Worm (Caenorhabditis elegans) whole organism, mixed stage, embryonic: ENCODE results near the gene ndx-2.

Experiments
- M03D4.4 ChIP-seq: sonication (generic microtip); optimal IDR thresholded peaks from 2 replicates; lab custom pipeline; 2017; ENCODE audit warnings: mild to moderate bottlenecking, missing genetic modification characterization, missing compliant biosample characterization
- bed-3 ChIP-seq: fragments of 200-800 bp; sonication (Bioruptor generic); optimal IDR thresholded peaks from 3 replicates; lab custom pipeline; 2018; ENCODE audit warnings: mild to moderate bottlenecking, missing genetic modification characterization, moderate library complexity, missing compliant biosample characterization
- blmp-1 ChIP-seq: fragments of 150-350 bp; optimal IDR thresholded peaks from 2 replicates; lab custom pipeline; 2014; ENCODE audit warnings: missing biosample characterization, missing genetic modification characterization
- ceh-43 ChIP-seq: fragments of 200-800 bp; sonication (Bioruptor generic); optimal IDR thresholded peaks from 2 replicates; lab custom pipeline; 2018; ENCODE audit warnings: mild to moderate bottlenecking, missing genetic modification characterization, moderate library complexity, missing compliant biosample characterization
- ceh-83 ChIP-seq: fragments of 200-800 bp; sonication (Bioruptor generic); optimal IDR thresholded peaks from 2 replicates; lab custom pipeline; 2018; ENCODE audit warnings: mild to moderate bottlenecking, missing genetic modification characterization, missing compliant biosample characterization
- ces-1 ChIP-seq: fragments of 150-350 bp; optimal IDR thresholded peaks from 2 replicates; lab custom pipeline; 2014; ENCODE audit warnings: missing biosample characterization, missing genetic modification reagents, missing genetic modification characterization
- cnd-1 ChIP-seq: fragments of 200-800 bp; sonication (Bioruptor generic); optimal IDR thresholded peaks from 2 replicates; lab custom pipeline; 2018; ENCODE audit warnings: mild to moderate bottlenecking, missing genetic modification characterization, missing compliant biosample characterization
- drap-1 ChIP-seq: fragments of 200-800 bp; sonication (Bioruptor generic); optimal IDR thresholded peaks from 3 replicates; lab custom pipeline; 2018; ENCODE audit warnings: mild to moderate bottlenecking, missing genetic modification characterization, missing compliant biosample characterization
- elt-3 ChIP-seq: fragments of 150-350 bp; optimal IDR thresholded peaks from 2 replicates; lab custom pipeline; 2014; ENCODE audit warnings: missing biosample characterization, missing genetic modification characterization
- flh-1 ChIP-seq: fragments of 200-800 bp; sonication (Bioruptor generic); optimal IDR thresholded peaks from 2 replicates; lab custom pipeline; 2018; ENCODE audit warnings: mild to moderate bottlenecking, missing genetic modification characterization, moderate library complexity, missing compliant biosample characterization
- ham-2 ChIP-seq: fragments of 200-800 bp; sonication (Bioruptor generic); optimal IDR thresholded peaks from 2 replicates; lab custom pipeline; 2018; ENCODE audit warnings: mild to moderate bottlenecking, missing genetic modification characterization, missing compliant biosample characterization
- hlh-1 ChIP-seq: fragments of 150-350 bp; optimal IDR thresholded peaks from 2 replicates; lab custom pipeline; 2014; ENCODE audit warnings: missing biosample characterization, missing genetic modification reagents, missing genetic modification characterization
- lin-13 ChIP-seq: fragments of 150-350 bp; optimal IDR thresholded peaks from 2 replicates; lab custom pipeline; 2014; ENCODE audit warnings: missing biosample characterization, missing genetic modification characterization
- lin-32 ChIP-seq: fragments of 200-800 bp; sonication (Bioruptor generic); optimal IDR thresholded peaks from 2 replicates; lab custom pipeline; 2018; ENCODE audit warnings: mild to moderate bottlenecking, missing genetic modification characterization, missing compliant biosample characterization
- lsy-2 ChIP-seq: fragments of 150-350 bp; optimal IDR thresholded peaks from 2 replicates; lab custom pipeline; 2014; ENCODE audit warnings: missing biosample characterization, missing genetic modification characterization
- mab-5 ChIP-seq: fragments of 150-350 bp; optimal IDR thresholded peaks from 2 replicates; lab custom pipeline; 2014; ENCODE audit warnings: missing biosample characterization, missing genetic modification characterization
- mep-1 ChIP-seq: fragments of 150-350 bp; optimal IDR thresholded peaks from 2 replicates; lab custom pipeline; 2017; ENCODE audit warnings: missing biosample characterization, missing genetic modification reagents, missing genetic modification characterization, inconsistent platforms
- mls-2 ChIP-seq: sonication (generic microtip); optimal IDR thresholded peaks from 2 replicates; lab custom pipeline; 2016; ENCODE audit warnings: mild to moderate bottlenecking, missing genetic modification characterization, moderate library complexity, missing compliant biosample characterization
- nhr-12 ChIP-seq: fragments of 150-350 bp; optimal IDR thresholded peaks from 2 replicates; lab custom pipeline; 2014; ENCODE audit warnings: missing biosample characterization, missing genetic modification characterization
- nhr-2 ChIP-seq: fragments of 150-350 bp; optimal IDR thresholded peaks from 2 replicates; lab custom pipeline; 2014; ENCODE audit warnings: missing biosample characterization, missing genetic modification characterization
- nhr-237 ChIP-seq: fragments of 150-350 bp; optimal IDR thresholded peaks from 2 replicates; lab custom pipeline; 2014; ENCODE audit warnings: missing biosample characterization, missing genetic modification characterization
- nhr-28 ChIP-seq: fragments of 150-350 bp; optimal IDR thresholded peaks from 2 replicates; lab custom pipeline; 2014; ENCODE audit warnings: missing biosample characterization, missing genetic modification characterization
- nhr-76 ChIP-seq: sonication (generic microtip); optimal IDR thresholded peaks from 2 replicates; lab custom pipeline; 2017; ENCODE audit warnings: missing biosample characterization, missing genetic modification characterization
- pha-4 ChIP-seq: fragments of 150-350 bp; optimal IDR thresholded peaks from 2 replicates; lab custom pipeline; 2018; ENCODE audit warnings: missing biosample characterization, missing genetic modification reagents, missing genetic modification characterization
- sem-2 ChIP-seq: fragments of 200-800 bp; sonication (Bioruptor generic); optimal IDR thresholded peaks from 2 replicates; lab custom pipeline; 2018; ENCODE audit warnings: mild to moderate bottlenecking, missing genetic modification characterization, missing compliant biosample characterization
- snpc-4 ChIP-seq: fragments of 150-350 bp; optimal IDR thresholded peaks from 2 replicates; lab custom pipeline; 2014; ENCODE audit warnings: missing biosample characterization, missing genetic modification characterization
- sptf-1 ChIP-seq: sonication (generic microtip); optimal IDR thresholded peaks from 2 replicates; lab custom pipeline; 2017; ENCODE audit warnings: mild to moderate bottlenecking, missing genetic modification characterization, moderate library complexity, missing compliant biosample characterization
- tbx-8 ChIP-seq: fragments of 200-800 bp; sonication (Bioruptor generic); optimal IDR thresholded peaks from 2 replicates; lab custom pipeline; 2018; ENCODE audit warnings: mild to moderate bottlenecking, missing genetic modification characterization, moderate library complexity, missing compliant biosample characterization
- unc-120 ChIP-seq: sonication (generic microtip); optimal IDR thresholded peaks from 2 replicates; lab custom pipeline; 2017; ENCODE audit warnings: missing genetic modification characterization, missing compliant biosample characterization; ENCODE audit not compliant: poor library complexity, severe bottlenecking
- unc-39 ChIP-seq: fragments of 150-350 bp; optimal IDR thresholded peaks from 2 replicates; lab custom pipeline; 2014; ENCODE audit warnings: missing biosample characterization, missing genetic modification characterization
- unc-62 ChIP-seq: fragments of 150-350 bp; optimal IDR thresholded peaks from 2 replicates; lab custom pipeline; 2014; ENCODE audit warnings: missing biosample characterization, missing genetic modification reagents, missing genetic modification characterization
- ztf-11 ChIP-seq: fragments of 150-350 bp; optimal IDR thresholded peaks from 2 replicates; lab custom pipeline; 2014; ENCODE audit warnings: missing biosample characterization, missing genetic modification characterization

Gene ndx-2

ce11 chrV:2702883-2703282 lies 38.1 kb upstream of the ndx-2 start:
- no peak for TF ChIP-seq lin-13 (tag; lab: Kevin White, UChicago)
- TF ChIP-seq pha-4: no peak
- TF ChIP-seq hlh-1: no peak
- no peak for TF ChIP-seq ceh-83 (GFP tag; lab: Kevin White, UChicago)
- no peak for TF ChIP-seq ztf-11
- no peak for TF ChIP-seq snpc-4
- TF ChIP-seq ceh-43 (GFP tag; lab: Kevin White, UChicago): no peak
- TF ChIP-seq nhr-2: no peak
- no peak for TF ChIP-seq ham-2 (GFP tag; lab: Kevin White, UChicago)
- no peak for TF ChIP-seq mab-5 (tag; lab: Kevin White, UChicago)
- no peak for TF ChIP-seq bed-3 (GFP tag; lab: Kevin White, UChicago)
- TF ChIP-seq elt-3: no peak
- TF ChIP-seq sptf-1 (tag; lab: Kevin White, UChicago): no peak
- no peak for TF ChIP-seq unc-62 (GFP tag; lab: Kevin White, UChicago)
- no peak for TF ChIP-seq unc-120 (tag; lab: Kevin White, UChicago)
- no peak for TF ChIP-seq mep-1 (tag; lab: Kevin White, UChicago)
- no peak for TF ChIP-seq ces-1 (GFP tag; lab: Kevin White, UChicago)
- no peak for TF ChIP-seq blmp-1 (tag; lab: Kevin White, UChicago)
- no peak for TF ChIP-seq mls-2

- TF ChIP-seq flh-1 (GFP tag; lab: Kevin White, UChicago): no peak
- no peak for TF ChIP-seq unc-120 (tag; lab: Kevin White, UChicago)
- TF ChIP-seq mep-1 (tag; lab: Kevin White, UChicago): no peak
- TF ChIP-seq unc-39 (tag; lab: Kevin White, UChicago): no peak
- TF ChIP-seq nhr-237 (tag; lab: Kevin White, UChicago): no peak
- TF ChIP-seq mls-2: no peak
- no peak for TF ChIP-seq tbx-8 (GFP tag; lab: Kevin White, UChicago)
- no peak for TF ChIP-seq nhr-28
- no peak for TF ChIP-seq lin-32 (GFP tag; lab: Kevin White, UChicago)
- TF ChIP-seq M03D4.4 (tag; lab: Kevin White, UChicago): no peak
- no peak for TF ChIP-seq ceh-83 (GFP tag; lab: Kevin White, UChicago)
- TF ChIP-seq drap-1: no peak
- no peak for TF ChIP-seq unc-62 (GFP tag; lab: Kevin White, UChicago)
- no peak for TF ChIP-seq mab-5 (tag; lab: Kevin White, UChicago)
- no peak for TF ChIP-seq nhr-2
These were observed 34.0 kb upstream of the ndx-2 start, which contains the start of gene nuo-5 for ce11 chrV:2698826-2699225. TSS of gene nuo-5 (plus strand) at chrV:2698972.

ce11 chrV:2697693-2698092 lies 32.9 kb upstream of the ndx-2 start:
- no peak for TF ChIP-seq flh-1 (GFP tag; lab: Kevin White, UChicago)
- peak; percentile 27 for TF ChIP-seq sptf-1 (tag; lab: Kevin White, UChicago)

ce11 chrV:2695935-2696334 lies 31.1 kb upstream of the ndx-2 start, which contains the start of gene Y45G12B.3:
TSS of gene Y45G12B.3 (minus strand) at chrV:2696254.
- TF ChIP-seq ces-1 (GFP tag; lab: Kevin White, UChicago) (no peak), mep-1 (tag; lab: Kevin White, UChicago) (no peak), cnd-1 (no peak), mls-2 (no peak), sptf-1 (tag; lab: Kevin White, UChicago) (no peak), nhr-237 (tag; lab: Kevin White, UChicago) (no peak), mab-5 (tag; lab: Kevin White, UChicago) (no peak), snpc-4 (no peak), nhr-2 (no peak), blmp-1 (tag; lab: Kevin White, UChicago) (no peak), elt-3 (no peak), nhr-28 (no peak), ceh-43 (GFP tag; lab: Kevin White, UChicago) (no peak), lin-13 (tag; lab: Kevin White, UChicago) (no peak), nhr-12 (tag; lab: Kevin White, UChicago) (no peak), sem-2 (GFP tag; lab: Kevin White, UChicago) (no peak), ham-2 (GFP tag; lab: Kevin White, UChicago) (no peak), ztf-11 (no peak), nhr-76 (tag; lab: Kevin White, UChicago) (no peak)
- TF ChIP-seq, all 35 proteins: peak for 0

ce11 chrV:2694389-2694788 lies 29.6 kb upstream of the ndx-2 start, which contains the start of gene Y45G12B.2:
TSS of gene Y45G12B.2 (plus strand) at chrV:2694771.
- peak; percentile 41 for TF ChIP-seq nhr-237 (tag; lab: Kevin White, UChicago)
- peak; percentile 40 for TF ChIP-seq pha-4
- no peak for TF ChIP-seq unc-39 (tag; lab: Kevin White, UChicago)
- TF ChIP-seq ces-1 (GFP tag; lab: Kevin White, UChicago): peak; percentile 49
- peak; percentile 12 for TF ChIP-seq mls-2
- no peak for TF ChIP-seq blmp-1 (tag; lab: Kevin White, UChicago)
- peak; percentile 52 for TF ChIP-seq mep-1 (tag; lab: Kevin White, UChicago)
- peak; percentile 45 for TF ChIP-seq sptf-1 (tag; lab: Kevin White, UChicago)
- TF ChIP-seq lin-13 (tag; lab: Kevin White, UChicago): peak; percentile 48
- no peak for TF ChIP-seq mab-5 (tag; lab: Kevin White, UChicago)
- TF ChIP-seq cnd-1: no peak
- TF ChIP-seq lsy-2 (tag; lab: Kevin White, UChicago): peak; percentile 98
